Fruit fly (Drosophila melanogaster) whole organism, pupa: ENCODE results near the gene pps.

Source experiments
- CG10348 ChIP-seq: fragments of 200-800 bp; sonication (Bioruptor generic); IDR thresholded peaks from 2 replicates; pipeline ENCODE4 v1.3.6; 2022; ENCODE audit warnings: missing biosample characterization, missing genetic modification characterization
- CG12605 ChIP-seq: fragments of 200-800 bp; sonication (Bioruptor generic); IDR thresholded peaks from 2 replicates; pipeline ENCODE4 v1.3.6; 2022; ENCODE audit warnings: missing biosample characterization, missing genetic modification characterization
- CG13204 ChIP-seq: fragments of 200-800 bp; sonication (Bioruptor generic); optimal IDR thresholded peaks from 2 replicates; lab custom pipeline; 2018; ENCODE audit warnings: missing biosample characterization, mild to moderate bottlenecking, missing genetic modification characterization, moderate library complexity
- CG14655 ChIP-seq: fragments of 200-800 bp; sonication (Bioruptor generic); optimal IDR thresholded peaks from 3 replicates; lab custom pipeline; 2017; ENCODE audit warnings: mild to moderate bottlenecking, missing biosample characterization, missing genetic modification reagents, missing genetic modification characterization
- CG15710 ChIP-seq: fragments of 200-800 bp; sonication (Bioruptor generic); optimal IDR thresholded peaks from 2 replicates; lab custom pipeline; 2018; ENCODE audit warnings: missing biosample characterization, mild to moderate bottlenecking, missing genetic modification characterization, moderate library complexity
- CG17806 ChIP-seq: fragments of 200-800 bp; sonication (Bioruptor generic); optimal IDR thresholded peaks from 2 replicates; lab custom pipeline; 2018; ENCODE audit warnings: missing biosample characterization, mild to moderate bottlenecking, missing genetic modification characterization, moderate library complexity
- CG32121 ChIP-seq: fragments of 200-800 bp; sonication (Bioruptor generic); IDR thresholded peaks from 2 replicates; pipeline ENCODE4 v1.3.6; 2022; ENCODE audit warnings: missing biosample characterization, missing genetic modification characterization
- CG34367 ChIP-seq: fragments of 200-800 bp; sonication (Bioruptor generic); optimal IDR thresholded peaks from 2 replicates; lab custom pipeline; 2018; ENCODE audit warnings: missing biosample characterization, mild to moderate bottlenecking, missing genetic modification characterization
- CG4496 ChIP-seq: fragments of 200-800 bp; sonication (Bioruptor generic); IDR thresholded peaks from 3 replicates; pipeline ENCODE4 v1.3.6; 2022; ENCODE audit warnings: missing biosample characterization, missing genetic modification characterization
- CG8159 ChIP-seq: fragments of 200-800 bp; sonication (Bioruptor generic); optimal IDR thresholded peaks from 3 replicates; lab custom pipeline; 2018; ENCODE audit warnings: missing biosample characterization, mild to moderate bottlenecking, missing genetic modification characterization, moderate library complexity
- CG8301 ChIP-seq: fragments of 200-800 bp; sonication (Bioruptor generic); optimal IDR thresholded peaks from 2 replicates; lab custom pipeline; 2018; ENCODE audit warnings: missing biosample characterization, mild to moderate bottlenecking, missing genetic modification characterization
- CG9948 ChIP-seq: fragments of 200-800 bp; sonication (Bioruptor generic); optimal IDR thresholded peaks from 2 replicates; lab custom pipeline; 2018; ENCODE audit warnings: missing biosample characterization, mild to moderate bottlenecking, missing genetic modification characterization, moderate library complexity
- D1 ChIP-seq: fragments of 200-800 bp; sonication (Bioruptor generic); optimal IDR thresholded peaks from 2 replicates; lab custom pipeline; 2018; ENCODE audit warnings: missing biosample characterization, mild to moderate bottlenecking, missing genetic modification characterization, moderate library complexity
- EcR ChIP-seq: fragments of 200-800 bp; sonication (Bioruptor generic); optimal IDR thresholded peaks from 3 replicates; lab custom pipeline; 2019; ENCODE audit warnings: missing biosample characterization, missing genetic modification characterization, mild to moderate bottlenecking, moderate library complexity, missing genetic modification reagents
- Ets98B ChIP-seq: fragments of 200-800 bp; sonication (Bioruptor generic); IDR thresholded peaks from 2 replicates; pipeline ENCODE4 v1.3.6; 2022; ENCODE audit warnings: missing biosample characterization, missing genetic modification characterization
- Pif1A ChIP-seq: fragments of 200-800 bp; sonication (Bioruptor generic); optimal IDR thresholded peaks from 3 replicates; lab custom pipeline; 2016; ENCODE audit warnings: missing biosample characterization, missing genetic modification characterization
- Pif1B ChIP-seq: fragments of 200-800 bp; sonication (Bioruptor generic); optimal IDR thresholded peaks from 3 replicates; lab custom pipeline; 2016; ENCODE audit warnings: missing biosample characterization, missing genetic modification characterization
- Snoo ChIP-seq: fragments of 200-800 bp; sonication (Bioruptor generic); optimal IDR thresholded peaks from 3 replicates; lab custom pipeline; 2017; ENCODE audit warnings: missing biosample characterization, mild to moderate bottlenecking, missing genetic modification characterization, inconsistent platforms
- fd96Ca ChIP-seq: fragments of 200-800 bp; sonication (Bioruptor generic); IDR thresholded peaks from 3 replicates; pipeline ENCODE4 v1.3.6; 2022; ENCODE audit warnings: missing biosample characterization, missing genetic modification characterization
- gl ChIP-seq: fragments of 200-800 bp; sonication (Bioruptor generic); optimal IDR thresholded peaks from 2 replicates; lab custom pipeline; 2018; ENCODE audit warnings: missing biosample characterization, mild to moderate bottlenecking, missing genetic modification characterization
- rn ChIP-seq: fragments of 200-800 bp; sonication (Bioruptor generic); IDR thresholded peaks from 2 replicates; pipeline ENCODE4 v1.3.6; 2022; ENCODE audit warnings: missing biosample characterization, missing genetic modification characterization

pps gene

DNA sequence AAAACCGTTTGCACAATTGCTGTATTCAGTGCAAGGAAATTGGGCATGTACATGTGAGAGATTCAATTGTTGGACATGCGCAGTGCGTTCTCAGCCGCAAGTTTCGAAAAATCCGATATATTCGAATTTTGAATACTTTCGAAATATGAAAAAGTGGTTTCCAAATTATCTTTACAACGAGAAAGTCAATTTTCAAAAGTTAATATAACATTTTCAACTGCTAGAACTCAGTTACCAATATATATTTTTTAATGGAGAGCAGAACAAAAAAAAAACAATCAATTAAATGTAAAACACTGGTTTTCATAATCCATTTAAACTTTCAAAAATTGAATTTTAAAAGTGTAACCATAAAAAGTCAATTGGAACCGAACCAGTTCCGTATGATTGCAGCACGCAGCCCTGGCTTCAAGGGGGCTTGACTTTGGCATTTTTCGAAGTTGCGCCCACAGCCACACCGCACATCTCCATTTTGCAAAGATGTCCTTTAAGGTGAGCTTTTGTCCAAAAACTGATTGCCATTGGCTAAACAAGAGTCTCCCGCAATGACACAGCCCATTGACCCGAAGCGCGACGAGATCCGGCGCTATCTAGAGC, 8.8 kb downstream of the pps start, which contains the start of the genes Scgbeta and CG17202:
Scgbeta (minus strand) TSS at position 51 of the 597 bp plus-strand sequence.
CG17202 (plus strand) TSS at position 390 of the 597 bp plus-strand sequence.
- no peak for TF ChIP-seq CG17806
- peak; percentile 22; the same call in 1 of the 2 replicates for TF ChIP-seq Ets98B (GFP tag; lab: Robert Waterston, UW)

dm6 chr3R:12423997-12424396, 10.4 kb downstream of the pps start:
- no peak for TF ChIP-seq CG12605 (GFP tag; lab: Robert Waterston, UW)
- TF ChIP-seq CG13204 (GFP tag; lab: Kevin White, UChicago), result no peak
- TF ChIP-seq CG34367 (tag; lab: Kevin White, UChicago), result no peak
- no peak for TF ChIP-seq CG32121
- TF ChIP-seq Pif1B (GFP tag; lab: Kevin White, UChicago), result no peak
- TF ChIP-seq EcR (GFP tag; lab: Kevin White, UChicago), result peak; percentile 2
- TF ChIP-seq CG4496 (GFP tag; lab: Robert Waterston, UW), result no peak

- no peak for TF ChIP-seq rn (GFP tag; lab: Robert Waterston, UW)
- no peak for TF ChIP-seq CG13204 (GFP tag; lab: Kevin White, UChicago)
- peak; percentile 31 for TF ChIP-seq Snoo (tag; lab: Kevin White, UChicago)
- no peak for TF ChIP-seq fd96Ca
- no peak for TF ChIP-seq CG32121
- TF ChIP-seq CG15710 (tag; lab: Kevin White, UChicago), result peak; percentile 10
- no peak for TF ChIP-seq CG8159 (tag; lab: Kevin White, UChicago)
- TF ChIP-seq gl (tag; lab: Kevin White, UChicago), result no peak
- no peak for TF ChIP-seq D1 (tag; lab: Kevin White, UChicago)
- TF ChIP-seq CG17806, result no peak
- TF ChIP-seq CG4496 (GFP tag; lab: Robert Waterston, UW), result no peak
- TF ChIP-seq Ets98B (GFP tag; lab: Robert Waterston, UW), result no peak
Measured at dm6 chr3R:12425510-12426309, 12.1 kb downstream of the pps start, which contains the start of gene Pp1-87B. TSS of gene Pp1-87B (minus strand) at chr3R:12425917.

- TF ChIP-seq D1 (tag; lab: Kevin White, UChicago) (no peak), Pif1A (GFP tag; lab: Kevin White, UChicago) (no peak), CG4496 (GFP tag; lab: Robert Waterston, UW) (no peak), CG8159 (tag; lab: Kevin White, UChicago) (no peak), CG8301 (no peak), CG13204 (GFP tag; lab: Kevin White, UChicago) (no peak), CG12605 (GFP tag; lab: Robert Waterston, UW) (no peak)
Measured at dm6 chr3R:12426310-12426653, 12.7 kb downstream of the pps start, which contains the start of gene NANS. TSS of gene NANS (plus strand) at chr3R:12426578.

- TF ChIP-seq Snoo (tag; lab: Kevin White, UChicago) (no peak), Pif1A (GFP tag; lab: Kevin White, UChicago) (no peak), CG10348 (no peak), CG14655 (GFP tag; lab: Kevin White, UChicago) (no peak), Ets98B (GFP tag; lab: Robert Waterston, UW) (no peak), CG15710 (tag; lab: Kevin White, UChicago) (no peak), fd96Ca (no peak), EcR (GFP tag; lab: Kevin White, UChicago) (no peak), CG12605 (GFP tag; lab: Robert Waterston, UW) (no peak)
Measured at dm6 chr3R:12429120-12429610, 15.5 kb downstream of the pps start, which contains the start of the genes CG5641 and CG5245. TSS of gene CG5641 (minus strand) at chr3R:12429282. TSS of gene CG5245 (plus strand) at chr3R:12429560.

DNA sequence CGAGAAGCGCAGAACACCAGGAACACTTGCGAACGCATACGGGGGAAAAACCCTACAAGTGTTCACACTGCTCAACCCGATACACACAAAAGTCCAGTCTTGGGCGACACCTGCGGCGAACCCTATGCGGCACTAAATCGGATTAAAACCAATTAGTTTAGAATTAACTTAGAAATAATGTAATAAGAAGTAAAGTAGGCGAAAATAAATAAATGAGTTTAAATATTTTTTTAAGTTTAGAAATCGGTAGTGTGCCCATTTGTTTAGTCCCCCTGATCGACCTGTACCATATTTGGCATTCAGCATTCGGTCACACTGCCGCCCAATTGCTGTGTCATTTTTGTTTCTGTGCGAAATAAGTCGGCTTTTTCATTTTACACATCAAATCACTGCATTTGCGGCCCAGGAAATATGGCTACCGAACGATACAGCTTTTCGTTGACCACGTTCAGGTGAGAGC, 17.4 kb downstream of the pps start, which contains the start of gene Prosalpha2:
Prosalpha2 (plus strand) TSS at position 292 of the 460 bp plus-strand sequence.
- TF ChIP-seq CG15710 (tag; lab: Kevin White, UChicago) (peak; percentile 9), CG9948 (tag; lab: Kevin White, UChicago) (peak; percentile 16), CG12605 (GFP tag; lab: Robert Waterston, UW) (no peak)

DNA sequence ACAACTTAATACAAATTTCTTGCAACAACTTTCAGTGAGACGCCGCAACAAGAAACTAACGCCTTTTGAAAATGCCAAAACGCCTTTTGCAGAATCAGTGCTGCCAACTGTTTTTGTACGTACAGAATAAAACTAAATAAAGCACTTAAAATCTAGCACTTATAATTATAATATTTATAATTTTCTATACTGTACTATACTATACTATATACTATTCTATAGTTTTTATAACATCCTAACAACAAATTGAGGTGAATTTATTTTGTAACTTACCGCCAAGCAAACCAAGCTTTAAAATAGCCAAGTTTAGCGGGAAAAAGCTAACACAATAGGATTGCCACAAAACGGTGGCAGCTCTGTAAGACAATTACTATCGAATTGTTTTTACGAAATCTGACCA, 20.1 kb downstream of the pps start, which contains the start of the genes Aos1 and Srlp:
Aos1 (minus strand) TSS at position 59 of the 400 bp plus-strand sequence.
Srlp (plus strand) TSS at position 335 of the 400 bp plus-strand sequence.
- no peak for TF ChIP-seq CG8301
- TF ChIP-seq CG15710 (tag; lab: Kevin White, UChicago), result peak; percentile 63
- TF ChIP-seq CG32121, result 0 out of 2 replicates have a peak, but pooled peaks have one; percentile 29
- TF ChIP-seq rn (GFP tag; lab: Robert Waterston, UW), result no peak
- no peak for TF ChIP-seq CG10348
- no peak for TF ChIP-seq Ets98B (GFP tag; lab: Robert Waterston, UW)
- no peak for TF ChIP-seq EcR (GFP tag; lab: Kevin White, UChicago)
- no peak for TF ChIP-seq CG4496 (GFP tag; lab: Robert Waterston, UW)
- peak; percentile 32 for TF ChIP-seq Snoo (tag; lab: Kevin White, UChicago)
- no peak for TF ChIP-seq fd96Ca
- TF ChIP-seq D1 (tag; lab: Kevin White, UChicago), result no peak
- no peak for TF ChIP-seq CG14655 (GFP tag; lab: Kevin White, UChicago)
- peak; percentile 41 for TF ChIP-seq CG9948 (tag; lab: Kevin White, UChicago)
- TF ChIP-seq CG17806, result peak; percentile 35
